Worm (Caenorhabditis elegans): ENCODE data around the gene T24C12.3.

The T24C12.3 gene

ce11 chrX:2214454-2214853 is 10.8 kb upstream of the T24C12.3 start:
- TF ChIP-seq tra-4 (tag; optimal IDR thresholded peaks at IDR 0.05) (no peak), pes-1 (GFP tag; IDR thresholded peaks at IDR 0.05) (no peak), ama-1 (optimal IDR thresholded peaks at IDR 0.05) (no peak), tbx-37 (GFP tag; conservative IDR thresholded peaks at IDR 0.05) (no peak), hnd-1 (tag; optimal IDR thresholded peaks at IDR 0.05) (no peak), ets-7 (tag; optimal IDR thresholded peaks at IDR 0.05) (no peak), scrt-1 (GFP tag; IDR thresholded peaks at IDR 0.05) (no peak), ceh-13 (GFP tag; optimal IDR thresholded peaks at IDR 0.05) (no peak), ceh-36 (tag; optimal IDR thresholded peaks at IDR 0.05) (no peak), B0310.2 (tag; optimal IDR thresholded peaks at IDR 0.05) (no peak), F13C5.2 (tag; optimal IDR thresholded peaks at IDR 0.05) (no peak), tbx-11 (GFP tag; IDR thresholded peaks at IDR 0.05) (no peak), flt-1 (GFP tag; IDR thresholded peaks at IDR 0.05) (no peak), sea-1 (GFP tag; conservative IDR thresholded peaks at IDR 0.05) (no peak), hmg-4 (GFP tag; optimal IDR thresholded peaks at IDR 0.05) (no peak), aly-1 (tag; optimal IDR thresholded peaks at IDR 0.05) (no peak), hmbx-1 (tag; optimal IDR thresholded peaks at IDR 0.05) (no peak)

DNA sequence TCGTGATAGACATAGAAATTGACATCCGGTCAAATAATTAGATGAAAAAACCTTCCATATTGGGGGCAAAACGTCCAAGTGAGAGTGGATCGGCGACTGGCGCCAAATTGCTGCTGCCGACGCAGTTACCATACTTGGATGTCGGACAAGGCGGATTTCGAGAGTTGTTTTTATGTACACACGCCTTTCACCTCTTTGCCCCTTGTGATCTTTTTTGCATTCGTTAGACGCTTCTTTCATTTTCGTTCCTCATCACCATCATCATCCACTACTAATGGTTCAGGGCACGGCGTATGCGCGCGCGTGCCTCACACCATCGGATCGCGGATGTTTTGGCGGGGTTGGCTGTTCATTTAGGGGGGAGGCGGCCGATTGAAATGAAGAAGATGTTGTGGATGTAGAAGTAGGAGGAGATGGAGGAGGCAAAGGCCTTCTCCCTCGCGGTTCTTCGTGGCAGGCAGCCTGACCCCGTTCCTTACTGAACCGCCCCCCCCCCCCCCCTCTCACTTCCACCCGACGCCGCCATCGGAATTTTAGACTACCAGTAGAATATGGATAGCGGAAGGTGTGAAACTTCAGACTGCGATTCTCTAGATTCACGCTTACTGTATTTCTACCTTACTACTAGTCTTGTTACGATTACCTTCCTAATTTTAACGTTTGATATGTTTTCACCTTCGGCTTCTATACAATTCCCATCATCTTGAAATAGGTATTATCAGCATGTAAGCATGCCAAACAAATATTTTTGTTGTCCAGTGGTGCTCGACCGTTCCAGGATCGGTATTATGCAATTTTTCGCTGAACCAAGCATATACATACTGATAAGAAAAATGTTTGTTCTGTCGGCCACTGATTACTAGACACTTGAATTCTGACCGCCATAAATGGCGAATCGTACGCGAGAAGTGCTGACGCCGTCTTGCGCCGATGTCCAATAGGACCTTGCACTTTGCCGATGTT is 10.0 kb upstream of the T24C12.3 start:
- no peak for TF ChIP-seq flt-1 (GFP tag; IDR thresholded peaks at IDR 0.05)

DNA sequence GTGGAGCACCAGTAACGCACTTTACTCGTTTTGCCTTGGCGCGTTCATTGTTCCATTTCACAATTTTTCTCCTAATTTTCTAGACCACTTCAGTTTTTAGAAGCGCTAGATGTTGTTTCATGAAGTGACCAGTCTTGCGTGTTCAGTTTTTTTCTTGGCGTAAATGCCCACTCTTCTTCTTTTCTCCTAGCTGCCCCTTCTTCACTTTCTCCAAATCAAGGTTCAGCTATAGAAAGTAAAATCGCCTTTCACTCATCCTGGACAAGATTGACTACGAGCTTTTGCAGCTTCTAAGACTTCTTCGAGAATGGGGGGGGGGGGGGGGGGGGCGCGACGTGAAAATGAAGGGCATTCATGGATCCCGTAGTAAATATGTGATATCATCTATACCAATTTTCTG is 9.0 kb upstream of the T24C12.3 start:
- TF ChIP-seq hnd-1 (tag; optimal IDR thresholded peaks at IDR 0.05) (no peak), pes-1 (GFP tag; IDR thresholded peaks at IDR 0.05) (no peak), tra-4 (tag; optimal IDR thresholded peaks at IDR 0.05) (no peak), ceh-36 (tag; optimal IDR thresholded peaks at IDR 0.05) (no peak)

- TF ChIP-seq tra-4 (tag; optimal IDR thresholded peaks at IDR 0.05): no peak
- TF ChIP-seq hmg-4 (GFP tag; optimal IDR thresholded peaks at IDR 0.05): no peak
- TF ChIP-seq ceh-13 (GFP tag; optimal IDR thresholded peaks at IDR 0.05): no peak
- no peak for TF ChIP-seq F13C5.2 (tag; optimal IDR thresholded peaks at IDR 0.05)
- TF ChIP-seq B0310.2 (tag; optimal IDR thresholded peaks at IDR 0.05): no peak
- no peak for TF ChIP-seq hnd-1 (tag; optimal IDR thresholded peaks at IDR 0.05)
- TF ChIP-seq tbx-11 (GFP tag; IDR thresholded peaks at IDR 0.05): no peak
- no peak for TF ChIP-seq aly-1 (tag; optimal IDR thresholded peaks at IDR 0.05)
- TF ChIP-seq ceh-36 (tag; optimal IDR thresholded peaks at IDR 0.05): no peak
- TF ChIP-seq sea-1 (GFP tag; conservative IDR thresholded peaks at IDR 0.05): no peak
- TF ChIP-seq pes-1 (GFP tag; IDR thresholded peaks at IDR 0.05): no peak
- no peak for TF ChIP-seq hmbx-1 (tag; optimal IDR thresholded peaks at IDR 0.05)
Observed at ce11 chrX:2212141-2212540, 8.4 kb upstream of the T24C12.3 start.

- no peak for TF ChIP-seq tbx-37 (GFP tag; conservative IDR thresholded peaks at IDR 0.05)
- TF ChIP-seq tra-4 (tag; optimal IDR thresholded peaks at IDR 0.05): no peak
- TF ChIP-seq ceh-36 (tag; optimal IDR thresholded peaks at IDR 0.05): no peak
- TF ChIP-seq ama-1 (optimal IDR thresholded peaks at IDR 0.05): no peak
- no peak for TF ChIP-seq aly-1 (tag; optimal IDR thresholded peaks at IDR 0.05)
- no peak for TF ChIP-seq F13C5.2 (tag; optimal IDR thresholded peaks at IDR 0.05)
- no peak for TF ChIP-seq flt-1 (GFP tag; IDR thresholded peaks at IDR 0.05)
- no peak for TF ChIP-seq pes-1 (GFP tag; IDR thresholded peaks at IDR 0.05)
Observed at ce11 chrX:2210751-2211150, 7.1 kb upstream of the T24C12.3 start, which contains the start of gene peb-1. Gene peb-1 (plus strand): TSS chrX:2211051.

ce11 chrX:2210164-2210563 is 6.5 kb upstream of the T24C12.3 start:
- TF ChIP-seq B0310.2 (tag; optimal IDR thresholded peaks at IDR 0.05): no peak

- TF ChIP-seq hmbx-1 (tag; optimal IDR thresholded peaks at IDR 0.05): no peak
Observed at ce11 chrX:2208391-2208790, 4.7 kb upstream of the T24C12.3 start.

ce11 chrX:2204963-2205362 is 1.3 kb upstream of the T24C12.3 start, which contains the start of gene T24C12.4:
Gene T24C12.4 (minus strand): TSS chrX:2205063.
- TF ChIP-seq hmbx-1 (tag; optimal IDR thresholded peaks at IDR 0.05) (no peak), F13C5.2 (tag; optimal IDR thresholded peaks at IDR 0.05) (no peak), tbx-37 (GFP tag; conservative IDR thresholded peaks at IDR 0.05) (no peak), aly-1 (tag; optimal IDR thresholded peaks at IDR 0.05) (no peak), ceh-36 (tag; optimal IDR thresholded peaks at IDR 0.05) (no peak), ets-7 (tag; optimal IDR thresholded peaks at IDR 0.05) (no peak), flt-1 (GFP tag; IDR thresholded peaks at IDR 0.05) (no peak), hnd-1 (tag; optimal IDR thresholded peaks at IDR 0.05) (no peak), tra-4 (tag; optimal IDR thresholded peaks at IDR 0.05) (no peak)

DNA sequence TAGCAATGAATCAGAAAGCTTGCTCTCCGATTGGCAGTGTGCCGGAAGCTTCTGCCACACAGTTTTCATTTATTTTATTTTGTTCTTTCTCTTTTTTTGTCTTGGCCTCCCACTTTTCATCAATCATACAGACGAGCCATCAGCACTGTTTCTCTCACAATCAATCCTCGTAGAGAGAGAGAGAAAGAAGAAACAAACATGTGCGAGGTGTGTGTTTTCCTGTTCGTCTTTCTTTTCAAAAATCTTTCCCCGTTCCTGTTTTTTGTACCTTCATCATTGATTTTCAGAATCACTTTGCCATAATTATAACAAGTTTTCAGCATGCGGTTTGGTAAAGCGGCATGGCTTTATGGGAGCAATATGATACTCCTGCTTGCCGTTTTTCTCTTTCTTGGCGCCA is 4.6 kb downstream of the T24C12.3 start, which contains the start of gene T24C12.1:
T24C12.1 (plus strand) TSS at position 301 of the 400 bp plus-strand sequence.
- TF ChIP-seq hmg-4 (GFP tag; optimal IDR thresholded peaks at IDR 0.05) (no peak), flt-1 (GFP tag; IDR thresholded peaks at IDR 0.05) (no peak), ama-1 (optimal IDR thresholded peaks at IDR 0.05) (no peak), pes-1 (GFP tag; IDR thresholded peaks at IDR 0.05) (no peak), tbx-11 (GFP tag; IDR thresholded peaks at IDR 0.05) (no peak), B0310.2 (tag; optimal IDR thresholded peaks at IDR 0.05) (no peak), ceh-36 (tag; optimal IDR thresholded peaks at IDR 0.05) (no peak), ets-7 (tag; optimal IDR thresholded peaks at IDR 0.05) (no peak), hmbx-1 (tag; optimal IDR thresholded peaks at IDR 0.05) (no peak), tra-4 (tag; optimal IDR thresholded peaks at IDR 0.05) (no peak), F13C5.2 (tag; optimal IDR thresholded peaks at IDR 0.05) (no peak), aly-1 (tag; optimal IDR thresholded peaks at IDR 0.05) (no peak), scrt-1 (GFP tag; IDR thresholded peaks at IDR 0.05) (no peak), ceh-13 (GFP tag; optimal IDR thresholded peaks at IDR 0.05) (no peak), hnd-1 (tag; optimal IDR thresholded peaks at IDR 0.05) (no peak), sea-1 (GFP tag; conservative IDR thresholded peaks at IDR 0.05) (no peak), tbx-37 (GFP tag; conservative IDR thresholded peaks at IDR 0.05) (no peak)
